Worm (Caenorhabditis elegans): ENCODE data around the gene Y45F10D.2.

The Y45F10D.2 gene

DNA sequence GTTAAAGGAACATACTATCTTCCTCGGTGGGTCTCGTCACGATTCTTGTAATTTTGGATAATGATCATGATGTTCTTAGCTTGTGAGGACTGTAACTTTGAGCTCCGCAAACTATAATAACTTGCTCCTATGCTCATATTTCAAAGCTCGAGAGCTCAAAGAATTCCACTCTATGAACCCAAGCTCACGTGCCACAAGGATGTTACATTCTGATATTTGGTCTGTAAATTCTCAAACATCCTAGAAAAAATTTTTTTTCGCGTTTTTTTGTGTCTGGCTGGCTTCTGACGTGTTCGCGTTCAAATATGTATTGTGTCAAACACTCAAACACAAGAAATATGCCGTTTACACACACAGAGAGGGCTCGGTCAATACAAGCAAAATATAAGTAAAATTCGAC lies 1.6 kb upstream of the Y45F10D.2 start, which contains the start of gene Y45F10D.16:
Gene Y45F10D.16, plus strand, starts transcription at position 301 of the 400 bp plus-strand sequence.
- TF ChIP-seq tbx-11 (GFP tag; IDR thresholded peaks at IDR 0.05), result no peak
- TF ChIP-seq hmbx-1 (tag; optimal IDR thresholded peaks at IDR 0.05), result no peak
- no peak for TF ChIP-seq tbx-37 (GFP tag; conservative IDR thresholded peaks at IDR 0.05)
- TF ChIP-seq scrt-1 (GFP tag; IDR thresholded peaks at IDR 0.05), result no peak
- TF ChIP-seq ets-7 (tag; optimal IDR thresholded peaks at IDR 0.05), result no peak
- no peak for TF ChIP-seq ceh-13 (GFP tag; optimal IDR thresholded peaks at IDR 0.05)
- TF ChIP-seq pes-1 (GFP tag; IDR thresholded peaks at IDR 0.05), result no peak
- no peak for TF ChIP-seq hmg-4 (GFP tag; optimal IDR thresholded peaks at IDR 0.05)
- TF ChIP-seq sea-1 (GFP tag; conservative IDR thresholded peaks at IDR 0.05), result no peak
- TF ChIP-seq aly-1 (tag; optimal IDR thresholded peaks at IDR 0.05), result no peak
- TF ChIP-seq F13C5.2 (tag; optimal IDR thresholded peaks at IDR 0.05), result no peak
- no peak for TF ChIP-seq hnd-1 (tag; optimal IDR thresholded peaks at IDR 0.05)
- TF ChIP-seq ama-1 (optimal IDR thresholded peaks at IDR 0.05), result no peak
- TF ChIP-seq B0310.2 (tag; optimal IDR thresholded peaks at IDR 0.05), result no peak
- no peak for TF ChIP-seq ceh-36 (tag; optimal IDR thresholded peaks at IDR 0.05)

DNA sequence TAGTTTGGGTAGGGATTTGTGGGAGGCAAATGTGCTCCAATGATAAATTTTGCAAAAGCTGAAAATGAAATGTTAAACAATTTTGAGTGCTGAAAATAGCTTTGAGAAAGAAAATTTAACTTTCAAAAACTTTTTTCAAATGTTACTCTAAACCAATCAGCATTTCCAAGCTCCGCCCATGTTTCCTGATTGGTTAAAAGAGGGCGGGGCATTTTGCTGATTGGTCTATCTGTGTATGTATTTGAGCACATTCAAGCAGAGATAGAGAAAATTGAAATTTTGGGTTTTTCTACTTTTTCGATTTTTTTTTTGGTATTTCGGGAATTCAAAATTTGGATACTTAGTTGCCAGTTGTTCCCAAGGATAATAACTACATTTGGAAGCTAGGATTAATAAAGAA lies 9.8 kb downstream of the Y45F10D.2 start:
- no peak for TF ChIP-seq ceh-36 (tag; optimal IDR thresholded peaks at IDR 0.05)
- no peak for TF ChIP-seq F13C5.2 (tag; optimal IDR thresholded peaks at IDR 0.05)
- TF ChIP-seq tra-4 (tag; optimal IDR thresholded peaks at IDR 0.05), result no peak
- no peak for TF ChIP-seq pes-1 (GFP tag; IDR thresholded peaks at IDR 0.05)
- no peak for TF ChIP-seq sea-1 (GFP tag; conservative IDR thresholded peaks at IDR 0.05)
- TF ChIP-seq B0310.2 (tag; optimal IDR thresholded peaks at IDR 0.05), result no peak
- no peak for TF ChIP-seq hmbx-1 (tag; optimal IDR thresholded peaks at IDR 0.05)
- TF ChIP-seq hnd-1 (tag; optimal IDR thresholded peaks at IDR 0.05), result no peak
- no peak for TF ChIP-seq ceh-13 (GFP tag; optimal IDR thresholded peaks at IDR 0.05)
- TF ChIP-seq ets-7 (tag; optimal IDR thresholded peaks at IDR 0.05), result no peak
- TF ChIP-seq scrt-1 (GFP tag; IDR thresholded peaks at IDR 0.05), result no peak
- no peak for TF ChIP-seq hmg-4 (GFP tag; optimal IDR thresholded peaks at IDR 0.05)
- no peak for TF ChIP-seq flt-1 (GFP tag; IDR thresholded peaks at IDR 0.05)

DNA sequence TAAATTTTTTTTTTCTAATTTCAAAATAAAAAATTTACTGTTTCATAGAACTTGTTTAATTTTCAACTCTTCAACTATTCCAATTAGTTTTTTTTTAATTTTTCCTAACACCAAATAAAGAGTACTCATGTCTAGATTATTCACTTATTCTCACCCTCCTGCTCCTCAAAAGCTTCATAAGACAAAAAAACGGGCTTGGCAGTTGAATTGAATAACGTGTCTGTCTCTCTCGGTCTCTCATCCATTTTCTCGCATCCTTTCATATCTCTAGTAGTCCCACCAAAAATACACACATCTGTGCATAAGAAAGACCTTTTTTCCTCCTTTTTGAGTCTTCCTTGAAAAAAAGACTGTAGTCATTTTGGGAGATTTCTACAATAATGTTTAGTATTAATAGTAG lies 11.0 kb downstream of the Y45F10D.2 start:
- TF ChIP-seq hmbx-1 (tag; optimal IDR thresholded peaks at IDR 0.05) (no peak), pes-1 (GFP tag; IDR thresholded peaks at IDR 0.05) (no peak), ceh-36 (tag; optimal IDR thresholded peaks at IDR 0.05) (no peak), ama-1 (optimal IDR thresholded peaks at IDR 0.05) (no peak), B0310.2 (tag; optimal IDR thresholded peaks at IDR 0.05) (no peak), F13C5.2 (tag; optimal IDR thresholded peaks at IDR 0.05) (no peak), tra-4 (tag; optimal IDR thresholded peaks at IDR 0.05) (no peak), ets-7 (tag; optimal IDR thresholded peaks at IDR 0.05) (no peak)

DNA sequence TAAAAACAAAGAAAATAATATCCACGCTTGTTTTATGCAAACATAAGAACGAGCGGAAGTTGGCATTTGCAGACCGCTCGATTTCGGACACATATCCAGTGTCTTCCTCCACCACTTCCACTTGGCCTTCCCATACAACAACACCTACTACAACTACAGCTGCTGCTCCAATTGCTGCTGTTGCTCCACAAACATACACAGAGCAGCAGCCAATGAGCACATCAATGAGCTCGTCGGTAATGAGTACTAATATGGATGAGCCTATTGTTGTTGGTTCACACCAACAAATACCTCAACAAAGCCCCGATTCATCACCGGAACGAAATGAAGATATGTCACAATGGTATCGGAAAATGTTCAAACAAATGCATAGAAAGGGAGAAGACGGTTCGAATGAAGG lies 18.9 kb downstream of the Y45F10D.2 start:
- TF ChIP-seq hmbx-1 (tag; optimal IDR thresholded peaks at IDR 0.05) (no peak), B0310.2 (tag; optimal IDR thresholded peaks at IDR 0.05) (no peak), tbx-37 (GFP tag; conservative IDR thresholded peaks at IDR 0.05) (no peak), scrt-1 (GFP tag; IDR thresholded peaks at IDR 0.05) (no peak), ceh-13 (GFP tag; optimal IDR thresholded peaks at IDR 0.05) (no peak), ama-1 (optimal IDR thresholded peaks at IDR 0.05) (no peak)

DNA sequence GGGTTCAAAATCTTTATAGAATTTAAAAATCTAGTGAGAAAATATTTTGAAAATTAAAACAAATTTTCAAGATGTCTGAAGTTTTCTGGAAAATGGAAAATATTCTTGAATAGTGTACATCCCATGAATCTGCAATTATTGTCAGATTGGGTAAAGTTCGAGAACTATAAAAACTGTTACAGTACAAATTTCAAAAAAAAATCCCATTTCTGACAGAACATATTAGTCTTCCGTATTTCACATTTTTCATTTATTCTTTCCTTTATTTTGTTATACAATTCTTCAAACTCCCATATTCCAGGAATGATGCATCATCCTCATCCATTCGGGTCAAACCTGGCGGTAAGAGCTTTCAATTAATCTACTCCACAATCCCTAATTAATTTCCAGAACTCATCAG lies 24.4 kb downstream of the Y45F10D.2 start, which contains the start of gene sorb-1:
Gene sorb-1, plus strand, starts transcription at position 301 of the 400 bp plus-strand sequence.
- TF ChIP-seq tbx-11 (GFP tag; IDR thresholded peaks at IDR 0.05), result no peak
- TF ChIP-seq F13C5.2 (tag; optimal IDR thresholded peaks at IDR 0.05), result no peak
- TF ChIP-seq aly-1 (tag; optimal IDR thresholded peaks at IDR 0.05), result no peak
- no peak for TF ChIP-seq flt-1 (GFP tag; IDR thresholded peaks at IDR 0.05)
- TF ChIP-seq hmg-4 (GFP tag; optimal IDR thresholded peaks at IDR 0.05), result no peak
- no peak for TF ChIP-seq sea-1 (GFP tag; conservative IDR thresholded peaks at IDR 0.05)
- no peak for TF ChIP-seq scrt-1 (GFP tag; IDR thresholded peaks at IDR 0.05)
- TF ChIP-seq B0310.2 (tag; optimal IDR thresholded peaks at IDR 0.05), result no peak
- no peak for TF ChIP-seq ets-7 (tag; optimal IDR thresholded peaks at IDR 0.05)

DNA sequence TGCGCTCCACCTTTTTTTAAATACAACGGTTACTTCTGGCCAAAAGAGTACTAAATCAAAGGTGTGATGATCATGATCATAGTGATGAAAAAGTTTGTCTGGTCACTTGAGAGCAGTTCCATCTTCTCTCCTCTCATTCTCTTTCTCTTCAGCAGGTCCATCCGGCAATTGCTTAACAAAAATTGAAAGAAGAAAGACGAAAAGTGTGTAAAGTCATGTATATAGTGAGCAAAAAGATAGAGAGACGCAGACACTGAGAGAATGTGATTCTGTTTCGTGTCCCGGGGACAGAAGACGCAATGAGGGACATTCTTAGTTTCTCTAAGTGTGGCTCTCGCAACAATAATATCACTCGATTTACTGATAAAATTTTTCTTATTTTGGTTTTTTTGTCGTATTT lies 25.7 kb downstream of the Y45F10D.2 start:
- no peak for TF ChIP-seq aly-1 (tag; optimal IDR thresholded peaks at IDR 0.05)
- TF ChIP-seq pes-1 (GFP tag; IDR thresholded peaks at IDR 0.05), result no peak
- TF ChIP-seq ama-1 (optimal IDR thresholded peaks at IDR 0.05), result no peak
- no peak for TF ChIP-seq ceh-13 (GFP tag; optimal IDR thresholded peaks at IDR 0.05)
- no peak for TF ChIP-seq flt-1 (GFP tag; IDR thresholded peaks at IDR 0.05)
- no peak for TF ChIP-seq scrt-1 (GFP tag; IDR thresholded peaks at IDR 0.05)
- TF ChIP-seq tbx-37 (GFP tag; conservative IDR thresholded peaks at IDR 0.05), result no peak
- TF ChIP-seq sea-1 (GFP tag; conservative IDR thresholded peaks at IDR 0.05), result no peak
- TF ChIP-seq ceh-36 (tag; optimal IDR thresholded peaks at IDR 0.05), result no peak
- TF ChIP-seq hmbx-1 (tag; optimal IDR thresholded peaks at IDR 0.05), result no peak

DNA sequence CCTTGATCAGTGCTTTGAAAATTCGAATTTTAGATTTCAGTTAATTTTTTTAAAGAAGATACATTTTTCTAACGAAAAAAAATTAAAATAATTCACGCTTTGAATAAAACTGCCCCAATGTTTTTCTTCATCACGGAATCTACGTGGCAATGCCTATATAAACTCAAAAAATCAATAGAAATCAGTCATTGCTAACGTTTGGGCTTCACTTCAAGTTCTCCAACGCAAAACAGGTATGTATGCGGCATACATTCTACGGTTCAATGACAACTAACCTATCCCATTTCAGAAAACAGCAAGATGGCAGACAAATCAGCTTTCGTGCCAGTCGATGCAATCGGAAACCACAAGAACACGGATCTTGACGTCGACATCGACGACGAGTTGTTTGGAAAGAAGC lies 29.1 kb downstream of the Y45F10D.2 start, which contains the start of gene C47A4.5:
Gene C47A4.5, plus strand, starts transcription at position 301 of the 400 bp plus-strand sequence.
- TF ChIP-seq scrt-1 (GFP tag; IDR thresholded peaks at IDR 0.05) (no peak), aly-1 (tag; optimal IDR thresholded peaks at IDR 0.05) (no peak)

DNA sequence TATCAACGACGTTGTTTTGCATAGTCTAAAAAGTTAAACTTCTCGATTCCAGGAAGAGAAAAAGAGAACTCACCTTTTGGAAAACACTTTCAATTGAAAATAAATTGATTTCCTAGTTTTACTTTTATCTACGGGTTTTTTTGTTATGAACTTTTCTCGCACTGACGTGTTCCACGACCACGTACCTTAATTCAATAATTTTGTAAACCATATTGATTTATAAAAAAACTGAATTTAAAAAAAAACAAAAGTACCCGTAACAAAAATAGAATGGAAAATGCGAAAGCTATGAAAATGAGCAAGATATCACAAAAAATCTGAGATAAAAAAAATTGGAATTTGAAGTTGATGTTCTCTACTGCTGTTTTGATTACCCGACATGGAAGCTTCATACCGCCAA lies 32.2 kb downstream of the Y45F10D.2 start, which contains the start of gene C47A4.3:
Gene C47A4.3, minus strand, starts transcription at position 101 of the 400 bp plus-strand sequence.
- no peak for TF ChIP-seq sea-1 (GFP tag; conservative IDR thresholded peaks at IDR 0.05)
- no peak for TF ChIP-seq hmbx-1 (tag; optimal IDR thresholded peaks at IDR 0.05)
- TF ChIP-seq scrt-1 (GFP tag; IDR thresholded peaks at IDR 0.05), result no peak
- no peak for TF ChIP-seq B0310.2 (tag; optimal IDR thresholded peaks at IDR 0.05)

DNA sequence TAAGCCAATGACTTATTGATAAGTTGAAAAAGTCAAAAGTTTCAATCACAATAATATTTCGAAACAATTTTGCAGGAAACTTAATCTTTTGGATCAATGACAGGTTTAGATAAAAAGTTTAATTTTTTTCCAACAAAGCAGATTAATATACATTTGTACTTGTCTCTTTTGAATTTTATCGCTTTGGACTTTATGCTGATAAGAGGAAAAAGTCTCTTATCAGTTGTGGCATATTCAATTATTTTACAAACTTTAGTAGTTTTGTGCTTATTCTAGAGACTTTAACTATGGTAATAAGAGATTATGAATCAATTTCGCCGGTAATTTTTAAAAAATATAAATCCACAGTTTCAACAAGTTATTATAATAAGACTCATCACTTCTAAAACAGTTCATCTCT lies 46.6 kb downstream of the Y45F10D.2 start:
- TF ChIP-seq hnd-1 (tag; optimal IDR thresholded peaks at IDR 0.05) (no peak), F13C5.2 (tag; optimal IDR thresholded peaks at IDR 0.05) (no peak), ceh-36 (tag; optimal IDR thresholded peaks at IDR 0.05) (no peak), ets-7 (tag; optimal IDR thresholded peaks at IDR 0.05) (no peak), pes-1 (GFP tag; IDR thresholded peaks at IDR 0.05) (no peak), tbx-37 (GFP tag; conservative IDR thresholded peaks at IDR 0.05) (no peak), aly-1 (tag; optimal IDR thresholded peaks at IDR 0.05) (no peak), hmbx-1 (tag; optimal IDR thresholded peaks at IDR 0.05) (no peak)
